Worm (Caenorhabditis elegans): ENCODE results near the gene K01B6.3.

The K01B6.3 gene

ce11 chrIII:9258510-9258909 lies 41.5 kb upstream of the K01B6.3 start (continued):
- TF ChIP-seq aha-1 (tag), result peak; percentile 96
- TF ChIP-seq lin-38 (GFP tag; IDR thresholded peaks at IDR 0.05), result no peak
- no peak for TF ChIP-seq nhr-25 (tag; optimal IDR thresholded peaks at IDR 0.05; ENCODE audit: borderline replicate concordance, insufficient read depth)
- peak; percentile 28; the same call in 1 of the 2 replicates for TF ChIP-seq dmd-6 (GFP tag; IDR thresholded peaks at IDR 0.05)
- TF ChIP-seq rbr-2 (tag; optimal IDR thresholded peaks at IDR 0.05), result no peak
- TF ChIP-seq zip-11 (GFP tag; IDR thresholded peaks at IDR 0.05), result no peak
- TF ChIP-seq nhr-76 (tag; optimal IDR thresholded peaks at IDR 0.05), result no peak
- no peak for TF ChIP-seq spr-3 (GFP tag; optimal IDR thresholded peaks at IDR 0.05)
- no peak for TF ChIP-seq hlh-30 (tag; optimal IDR thresholded peaks at IDR 0.05; ENCODE audit: insufficient read depth)
- TF ChIP-seq T20F7.1 (GFP tag; optimal IDR thresholded peaks at IDR 0.05), result no peak
- TF ChIP-seq T26A8.4 (GFP tag; IDR thresholded peaks at IDR 0.05), result no peak
- no peak for TF ChIP-seq egl-27 (tag; optimal IDR thresholded peaks at IDR 0.05)
- peak; percentile 37 for TF ChIP-seq hlh-11 (tag; optimal IDR thresholded peaks at IDR 0.05)
- TF ChIP-seq dpl-1 (GFP tag; optimal IDR thresholded peaks at IDR 0.05), result no peak
- no peak for TF ChIP-seq hif-1 (tag; optimal IDR thresholded peaks at IDR 0.05)
- no peak for TF ChIP-seq mxl-3 (GFP tag; optimal IDR thresholded peaks at IDR 0.05)
- no peak for TF ChIP-seq attf-4 (tag; optimal IDR thresholded peaks at IDR 0.05)
- TF ChIP-seq nhr-41 (GFP tag; IDR thresholded peaks at IDR 0.05), result no peak
- TF ChIP-seq daf-16 (GFP tag; optimal IDR thresholded peaks at IDR 0.05), result no peak
- peak; percentile 62 for TF ChIP-seq daf-16 (tag; optimal IDR thresholded peaks at IDR 0.05)
- TF ChIP-seq lim-7 (GFP tag; IDR thresholded peaks at IDR 0.05), result no peak
- TF ChIP-seq nhr-28 (tag; optimal IDR thresholded peaks at IDR 0.05), result peak; percentile 40
- no peak for TF ChIP-seq tra-1 (GFP tag; IDR thresholded peaks at IDR 0.05)
- no peak for TF ChIP-seq F37D6.2 (tag; optimal IDR thresholded peaks at IDR 0.05)

ce11 chrIII:9269012-9269471 lies 31.0 kb upstream of the K01B6.3 start, which contains the start of gene clip-1:
TSS of gene clip-1 (minus strand) at chrIII:9269062.
- TF ChIP-seq ceh-20 (GFP tag; IDR thresholded peaks at IDR 0.05) (0 out of 2 replicates have a peak, but pooled peaks have one; percentile 47), T20F7.1 (GFP tag; optimal IDR thresholded peaks at IDR 0.05) (peak; percentile 15), dve-1 (tag; optimal IDR thresholded peaks at IDR 0.05; ENCODE audit: insufficient read depth) (peak; percentile 62), mep-1 (tag; optimal IDR thresholded peaks at IDR 0.05) (peak; percentile 9), nhr-28 (tag; optimal IDR thresholded peaks at IDR 0.05) (peak; percentile 57), aly-2 (tag; optimal IDR thresholded peaks at IDR 0.05) (no peak), Y48G9A.11 (GFP tag; IDR thresholded peaks at IDR 0.05) (no peak), lsy-2 (tag; optimal IDR thresholded peaks at IDR 0.05) (peak in 1 of 2 experiments; percentile 34), aha-1 (tag) (peak; percentile 82), hlh-30 (tag; optimal IDR thresholded peaks at IDR 0.05; ENCODE audit: insufficient read depth) (peak; percentile 85), dmd-6 (GFP tag; IDR thresholded peaks at IDR 0.05) (peak; percentile 67), daf-19 (GFP tag; conservative IDR thresholded peaks at IDR 0.05) (no peak), zag-1 (tag; optimal IDR thresholded peaks at IDR 0.05) (no peak), hmg-1.1 (GFP tag; IDR thresholded peaks at IDR 0.05) (peak; percentile 27; the same call in 1 of the 2 replicates), nhr-77 (tag; optimal IDR thresholded peaks at IDR 0.05) (peak; percentile 6), tra-1 (GFP tag; IDR thresholded peaks at IDR 0.05) (peak; percentile 70; the same call in 1 of the 2 replicates), mdl-1 (tag; optimal IDR thresholded peaks at IDR 0.05) (peak in 1 of 2 experiments; percentile 56), php-3 (GFP tag; IDR thresholded peaks at IDR 0.05) (peak; percentile 83), cey-2 (tag; optimal IDR thresholded peaks at IDR 0.05; ENCODE audit: borderline replicate concordance, insufficient read depth) (peak; percentile 28), fos-1 (tag; optimal IDR thresholded peaks at IDR 0.05) (no peak), mxl-3 (GFP tag; optimal IDR thresholded peaks at IDR 0.05) (peak; percentile 58), hlh-11 (tag; optimal IDR thresholded peaks at IDR 0.05) (peak; percentile 56), unc-62 (GFP tag; optimal IDR thresholded peaks at IDR 0.05 in 1 of 2) (peak in 1 of 2 experiments; percentile 89), unc-62 (tag; optimal IDR thresholded peaks at IDR 0.05) (no peak)
